Worm (Caenorhabditis elegans) whole organism, L3 larva: ENCODE measurements around the gene F37H8.6.

Source experiments
- R02D3.7 ChIP-seq: fragments of 150-350 bp; optimal IDR thresholded peaks from 2 replicates; lab custom pipeline; 2014; ENCODE audit warnings: missing biosample characterization, missing genetic modification characterization
- fkh-10 ChIP-seq: sonication (generic microtip); optimal IDR thresholded peaks from 2 replicates; lab custom pipeline; 2017; ENCODE audit warnings: missing biosample characterization, missing genetic modification reagents, missing genetic modification characterization
- hmg-11 ChIP-seq: sonication (generic microtip); optimal IDR thresholded peaks from 2 replicates; lab custom pipeline; 2016; ENCODE audit warnings: missing genetic modification characterization, missing compliant biosample characterization
- lin-39 ChIP-seq: fragments of 150-350 bp; optimal IDR thresholded peaks from 2 replicates; lab custom pipeline; 2018; ENCODE audit warnings: missing biosample characterization, missing genetic modification reagents, missing genetic modification characterization
- nhr-23 ChIP-seq: fragments of 150-350 bp; optimal IDR thresholded peaks from 2 replicates; lab custom pipeline; 2014; ENCODE audit warnings: missing biosample characterization, missing genetic modification reagents, missing genetic modification characterization
- nhr-76 ChIP-seq: fragments of 150-350 bp; sonication (generic microtip); optimal IDR thresholded peaks from 5 replicates; lab custom pipeline; 2014; ENCODE audit warnings: missing biosample characterization, missing genetic modification characterization
- pqm-1 ChIP-seq: fragments of 150-350 bp; optimal IDR thresholded peaks from 2 replicates; lab custom pipeline; 2017; ENCODE audit warnings: missing biosample characterization, missing genetic modification characterization, inconsistent platforms
- sea-2 ChIP-seq: fragments of 150-350 bp; sonication (generic microtip); optimal IDR thresholded peaks from 4 replicates; lab custom pipeline; 2014; ENCODE audit warnings: missing biosample characterization, missing genetic modification reagents, missing genetic modification characterization
- snpc-4 ChIP-seq: fragments of 150-350 bp; optimal IDR thresholded peaks from 2 replicates; lab custom pipeline; 2014; ENCODE audit warnings: missing biosample characterization, missing genetic modification characterization
- unc-39 ChIP-seq: sonication (generic microtip); optimal IDR thresholded peaks from 4 replicates; lab custom pipeline; 2017; ENCODE audit warnings: missing biosample characterization, missing genetic modification characterization
- zag-1 ChIP-seq: fragments of 150-350 bp; optimal IDR thresholded peaks from 2 replicates; lab custom pipeline; 2014; ENCODE audit warnings: missing biosample characterization, missing genetic modification characterization

ce11 chrII:11156160-11156559 lies 21.1 kb downstream of the F37H8.6 start:
- TF ChIP-seq lin-39 (tag; lab: Kevin White, UChicago) (no peak), sea-2 (GFP tag; lab: Kevin White, UChicago) (no peak), hmg-11 (tag; lab: Kevin White, UChicago) (no peak), snpc-4 (no peak), unc-39 (tag; lab: Kevin White, UChicago) (no peak), nhr-76 (tag; lab: Kevin White, UChicago) (no peak), R02D3.7 (tag; lab: Kevin White, UChicago) (no peak), zag-1 (no peak), nhr-23 (tag; lab: Kevin White, UChicago) (no peak), pqm-1 (tag; lab: Kevin White, UChicago) (no peak), fkh-10 (GFP tag; lab: Kevin White, UChicago) (no peak)
